Fruit fly (Drosophila melanogaster) whole organism, embryonic: Measurements from ENCODE around the gene Dif.

ENCODE experiments used
- Adf1 ChIP-seq: fragments of 200-800 bp; sonication (Bioruptor generic); IDR thresholded peaks from 2 replicates; pipeline ENCODE4 v1.3.6; 2022; ENCODE audit warnings: missing biosample characterization, missing genetic modification characterization
- Atf6 ChIP-seq: fragments of 200-800 bp; sonication (Bioruptor generic); IDR thresholded peaks from 2 replicates; pipeline ENCODE4 v1.3.6; 2022; ENCODE audit warnings: missing biosample characterization, missing genetic modification characterization
- Bdp1 ChIP-seq: fragments of 200-800 bp; sonication (Bioruptor generic); optimal IDR thresholded peaks from 3 replicates; lab custom pipeline; 2016; ENCODE audit warnings: missing biosample characterization, missing genetic modification characterization
- Blimp-1 ChIP-seq: fragments of 200-800 bp; sonication (Bioruptor generic); optimal IDR thresholded peaks from 3 replicates; lab custom pipeline; 2018; ENCODE audit warnings: missing biosample characterization, missing genetic modification characterization, mild to moderate bottlenecking, moderate library complexity, missing genetic modification reagents
- CG1024 ChIP-seq: fragments of 200-800 bp; sonication (Bioruptor generic); IDR thresholded peaks from 2 replicates; pipeline ENCODE4 v1.3.6; 2022; ENCODE audit warnings: missing biosample characterization, missing genetic modification characterization
- CG10462 ChIP-seq: fragments of 200-800 bp; sonication (Bioruptor generic); optimal IDR thresholded peaks from 2 replicates; lab custom pipeline; 2016; ENCODE audit warnings: missing biosample characterization, missing genetic modification characterization
- CG10959 ChIP-seq: fragments of 200-800 bp; sonication (Bioruptor generic); IDR thresholded peaks from 2 replicates; pipeline ENCODE4 v1.3.6; 2022; ENCODE audit warnings: missing biosample characterization, missing genetic modification characterization
- CG12155 ChIP-seq: fragments of 200-800 bp; sonication (Bioruptor generic); optimal IDR thresholded peaks from 3 replicates; lab custom pipeline; 2016; ENCODE audit warnings: missing biosample characterization, missing genetic modification characterization
- CG12391 ChIP-seq: fragments of 200-800 bp; sonication (Bioruptor generic); optimal IDR thresholded peaks from 3 replicates; lab custom pipeline; 2018; ENCODE audit warnings: missing biosample characterization, mild to moderate bottlenecking, missing genetic modification characterization, moderate library complexity
- CG13296 ChIP-seq: fragments of 200-800 bp; sonication (Bioruptor generic); optimal IDR thresholded peaks from 3 replicates; lab custom pipeline; 2018; ENCODE audit warnings: missing biosample characterization, mild to moderate bottlenecking, missing genetic modification characterization
- CG13424 ChIP-seq: fragments of 200-800 bp; sonication (Bioruptor generic); optimal IDR thresholded peaks from 2 replicates; lab custom pipeline; 2019; ENCODE audit warnings: missing biosample characterization, mild to moderate bottlenecking, missing genetic modification characterization, moderate library complexity
- CG15696 ChIP-seq: fragments of 200-800 bp; sonication (Bioruptor generic); optimal IDR thresholded peaks from 2 replicates; lab custom pipeline; 2019; ENCODE audit warnings: missing biosample characterization, mild to moderate bottlenecking, missing genetic modification characterization, moderate library complexity
- CG17361 ChIP-seq: fragments of 200-800 bp; sonication (Bioruptor generic); IDR thresholded peaks from 3 replicates; pipeline ENCODE4 v1.3.6; 2022; ENCODE audit warnings: missing biosample characterization, missing genetic modification characterization
- CG1832 ChIP-seq: fragments of 200-800 bp; sonication (Bioruptor generic); optimal IDR thresholded peaks from 2 replicates; lab custom pipeline; 2017; ENCODE audit warnings: missing biosample characterization, mild to moderate bottlenecking, missing genetic modification characterization, inconsistent platforms
- CG2678 ChIP-seq: fragments of 200-800 bp; sonication (Bioruptor generic); optimal IDR thresholded peaks from 3 replicates; lab custom pipeline; 2019; ENCODE audit warnings: missing biosample characterization, mild to moderate bottlenecking, missing genetic modification characterization, moderate library complexity
- CG34422 ChIP-seq: fragments of 200-800 bp; sonication (Bioruptor generic); IDR thresholded peaks from 3 replicates; pipeline ENCODE4 v1.3.6; 2022; ENCODE audit warnings: missing biosample characterization, missing genetic modification characterization
- CG4360 ChIP-seq: fragments of 200-800 bp; sonication (Bioruptor generic); IDR thresholded peaks from 2 replicates; pipeline ENCODE4 v1.3.6; 2022; ENCODE audit warnings: missing biosample characterization, missing genetic modification characterization
- CG4707 ChIP-seq: fragments of 200-800 bp; sonication (Bioruptor generic); optimal IDR thresholded peaks from 2 replicates; lab custom pipeline; 2018; ENCODE audit warnings: missing biosample characterization, mild to moderate bottlenecking, missing genetic modification characterization, moderate library complexity
- CG6689 ChIP-seq: fragments of 200-800 bp; sonication (Bioruptor generic); IDR thresholded peaks from 2 replicates; pipeline ENCODE4 v1.3.6; 2022; ENCODE audit warnings: missing biosample characterization, missing genetic modification characterization
- CG6791 ChIP-seq: fragments of 200-800 bp; sonication (Bioruptor generic); IDR thresholded peaks from 3 replicates; pipeline ENCODE4 v1.3.6; 2022; ENCODE audit warnings: missing biosample characterization, missing genetic modification characterization; ENCODE audit not compliant: partially characterized antibody
- CG8089 ChIP-seq: fragments of 200-800 bp; sonication (Bioruptor generic); optimal IDR thresholded peaks from 3 replicates; lab custom pipeline; 2016; ENCODE audit warnings: missing biosample characterization, missing genetic modification characterization
- Doc2 ChIP-seq: fragments of 200-800 bp; sonication (Bioruptor generic); IDR thresholded peaks from 2 replicates; pipeline ENCODE4 v1.3.6; 2022; ENCODE audit warnings: missing biosample characterization, missing genetic modification characterization
- Dp ChIP-seq: fragments of 200-800 bp; sonication (Bioruptor generic); optimal IDR thresholded peaks from 2 replicates; lab custom pipeline; 2018; ENCODE audit warnings: missing biosample characterization, mild to moderate bottlenecking, missing genetic modification characterization, moderate library complexity
- ERR ChIP-seq: fragments of 200-800 bp; sonication (Bioruptor generic); optimal IDR thresholded peaks from 2 replicates; lab custom pipeline; 2016; ENCODE audit warnings: missing biosample characterization, missing genetic modification characterization
- Ets65A ChIP-seq: fragments of 200-800 bp; sonication (Bioruptor generic); peaks from one replicate; lab custom pipeline; 2016; ENCODE audit warnings: missing biosample characterization, missing genetic modification characterization
- Gug ChIP-seq: fragments of 200-800 bp; sonication (Bioruptor generic); IDR thresholded peaks from 4 replicates; pipeline ENCODE4 v1.3.6; 2022; ENCODE audit warnings: missing biosample characterization, missing genetic modification characterization
- Nf-YC ChIP-seq: fragments of 200-800 bp; optimal IDR thresholded peaks from 3 replicates; lab custom pipeline; 2019; ENCODE audit warnings: missing biosample characterization, mild to moderate bottlenecking, missing genetic modification characterization, moderate library complexity
- Six4 ChIP-seq: fragments of 200-800 bp; sonication (Bioruptor generic); optimal IDR thresholded peaks from 2 replicates; lab custom pipeline; 2016; ENCODE audit warnings: missing biosample characterization, missing genetic modification characterization
- TFAM ChIP-seq: fragments of 200-800 bp; sonication (Bioruptor generic); optimal IDR thresholded peaks from 2 replicates; lab custom pipeline; 2017; ENCODE audit warnings: missing biosample characterization, missing genetic modification characterization, inconsistent platforms
- aop ChIP-seq: fragments of 200-800 bp; sonication (Bioruptor generic); IDR thresholded peaks from 2 replicates; pipeline ENCODE4 v1.3.6; 2022; ENCODE audit warnings: missing biosample characterization, missing genetic modification characterization
- bowl ChIP-seq: fragments of 200-800 bp; sonication (Bioruptor generic); IDR thresholded peaks from 2 replicates; pipeline ENCODE4 v1.3.6; 2022; ENCODE audit warnings: missing biosample characterization, missing genetic modification characterization
- caup ChIP-seq: fragments of 200-800 bp; sonication (Bioruptor generic); optimal IDR thresholded peaks from 3 replicates; lab custom pipeline; 2017; ENCODE audit warnings: missing biosample characterization, mild to moderate bottlenecking, missing genetic modification characterization, moderate library complexity; ENCODE audit not compliant: severe bottlenecking
- chinmo ChIP-seq: fragments of 200-800 bp; sonication (Bioruptor generic); IDR thresholded peaks from 4 replicates; pipeline ENCODE4 v1.3.6; 2022; ENCODE audit warnings: missing biosample characterization, missing genetic modification characterization; ENCODE audit not compliant: partially characterized antibody
- ci ChIP-seq: fragments of 200-800 bp; sonication (Bioruptor generic); IDR thresholded peaks from 3 replicates; pipeline ENCODE4 v1.3.6; 2022; ENCODE audit warnings: missing biosample characterization, missing genetic modification characterization
- cwo ChIP-seq: fragments of 200-800 bp; sonication (Bioruptor generic); optimal IDR thresholded peaks from 3 replicates; lab custom pipeline; 2017; ENCODE audit warnings: missing biosample characterization, missing genetic modification characterization, mild to moderate bottlenecking, moderate library complexity, missing genetic modification reagents
- eve ChIP-seq, 2 experiments: fragments of >200 bp; optimal IDR thresholded peaks; 2 replicates each; lab custom pipeline; 2017; ENCODE audit warnings: missing biosample characterization in 2 of 2, missing genetic modification characterization in 2 of 2
- ewg ChIP-seq: fragments of 200-800 bp; sonication (Bioruptor generic); optimal IDR thresholded peaks from 3 replicates; lab custom pipeline; 2017; ENCODE audit warnings: mild to moderate bottlenecking, missing biosample characterization, missing genetic modification reagents, missing genetic modification characterization
- gfzf ChIP-seq: fragments of 200-800 bp; sonication (Bioruptor generic); optimal IDR thresholded peaks from 2 replicates; lab custom pipeline; 2016; ENCODE audit warnings: missing biosample characterization, mild to moderate bottlenecking, missing genetic modification characterization, moderate library complexity
- jigr1 ChIP-seq: fragments of 200-800 bp; sonication (Bioruptor generic); IDR thresholded peaks from 3 replicates; pipeline ENCODE4 v1.3.6; 2022; ENCODE audit warnings: missing biosample characterization, missing genetic modification characterization
- nau ChIP-seq: fragments of 200-800 bp; sonication (Bioruptor generic); optimal IDR thresholded peaks from 3 replicates; lab custom pipeline; 2017; ENCODE audit warnings: missing biosample characterization, mild to moderate bottlenecking, missing genetic modification characterization, missing genetic modification reagents
- nerfin-1 ChIP-seq: fragments of 200-800 bp; sonication (Bioruptor generic); optimal IDR thresholded peaks from 3 replicates; lab custom pipeline; 2019; ENCODE audit warnings: missing biosample characterization, mild to moderate bottlenecking, missing genetic modification characterization, moderate library complexity
- nmo ChIP-seq: fragments of 200-800 bp; sonication (Bioruptor generic); optimal IDR thresholded peaks from 2 replicates; lab custom pipeline; 2018; ENCODE audit warnings: missing biosample characterization, mild to moderate bottlenecking, missing genetic modification characterization, moderate library complexity
- oc ChIP-seq: fragments of 200-800 bp; sonication (Bioruptor generic); optimal IDR thresholded peaks from 2 replicates; lab custom pipeline; 2018; ENCODE audit warnings: missing biosample characterization, mild to moderate bottlenecking, missing genetic modification characterization, moderate library complexity
- odd ChIP-seq: fragments of 200-800 bp; sonication (Bioruptor generic); optimal IDR thresholded peaks from 2 replicates; lab custom pipeline; 2017; ENCODE audit warnings: missing biosample characterization, mild to moderate bottlenecking, missing genetic modification characterization
- p53 ChIP-seq: fragments of 200-800 bp; sonication (Bioruptor generic); optimal IDR thresholded peaks from 2 replicates; lab custom pipeline; 2016; ENCODE audit warnings: missing biosample characterization, missing genetic modification characterization
- pfk ChIP-seq: fragments of 200-800 bp; sonication (Bioruptor generic); optimal IDR thresholded peaks from 2 replicates; lab custom pipeline; 2018; ENCODE audit warnings: missing biosample characterization, mild to moderate bottlenecking, missing genetic modification characterization, moderate library complexity
- sqz ChIP-seq: fragments of 200-800 bp; sonication (Bioruptor generic); optimal IDR thresholded peaks from 3 replicates; lab custom pipeline; 2018; ENCODE audit warnings: missing biosample characterization, mild to moderate bottlenecking, missing genetic modification characterization
- sug ChIP-seq: fragments of 200-800 bp; optimal IDR thresholded peaks from 2 replicates; lab custom pipeline; 2019; ENCODE audit warnings: missing biosample characterization, mild to moderate bottlenecking, missing genetic modification characterization, moderate library complexity
- tap ChIP-seq: fragments of 200-800 bp; optimal IDR thresholded peaks from 3 replicates; lab custom pipeline; 2019; ENCODE audit warnings: missing biosample characterization, mild to moderate bottlenecking, missing genetic modification characterization, moderate library complexity
- unpg ChIP-seq: fragments of 200-800 bp; sonication (Bioruptor generic); optimal IDR thresholded peaks from 3 replicates; lab custom pipeline; 2018; ENCODE audit warnings: missing biosample characterization, mild to moderate bottlenecking, missing genetic modification characterization, moderate library complexity
- vfl ChIP-seq: fragments of 200-800 bp; sonication (Bioruptor generic); optimal IDR thresholded peaks from 2 replicates; lab custom pipeline; 2016; ENCODE audit warnings: missing biosample characterization, missing genetic modification characterization

Dif gene

dm6 chr2L:17379844-17380243 is 53.1 kb downstream of the Dif start (continued):
- TF ChIP-seq CG34422 (GFP tag; lab: Robert Waterston, UW), result no peak
- TF ChIP-seq CG4360, result peak; percentile 67
- TF ChIP-seq CG17361 (GFP tag; lab: Robert Waterston, UW), result peak; percentile 51; the same call in 2 of the 3 replicates
- 0 out of 2 replicates have a peak, but pooled peaks have one; percentile 44 for TF ChIP-seq aop
- TF ChIP-seq nmo (GFP tag; lab: Kevin White, UChicago), result peak; percentile 15
- TF ChIP-seq ewg (GFP tag; lab: Kevin White, UChicago), result peak; percentile 69
- peak; percentile 81 for TF ChIP-seq CG8089
- TF ChIP-seq CG10462 (GFP tag; lab: Kevin White, UChicago), result peak; percentile 79
- no peak for TF ChIP-seq Atf6
- peak; percentile 3 for TF ChIP-seq ERR (GFP tag; lab: Kevin White, UChicago)
- no peak for TF ChIP-seq Dp (GFP tag; lab: Kevin White, UChicago)
- peak; percentile 45; the same call in 1 of the 2 replicates for TF ChIP-seq CG1024 (GFP tag; lab: Robert Waterston, UW)
- no peak for TF ChIP-seq CG6791
- TF ChIP-seq pfk (GFP tag; lab: Kevin White, UChicago), result peak; percentile 17
- TF ChIP-seq CG4707 (GFP tag; lab: Kevin White, UChicago), result peak; percentile 87
- no peak for TF ChIP-seq Doc2 (GFP tag; lab: Robert Waterston, UW)
- TF ChIP-seq CG10959 (GFP tag; lab: Robert Waterston, UW), result peak; percentile 54
- TF ChIP-seq sqz (GFP tag; lab: Kevin White, UChicago), result peak; percentile 83
- no peak for TF ChIP-seq Adf1 (GFP tag; lab: Robert Waterston, UW)
- TF ChIP-seq oc (tag; lab: Kevin White, UChicago), result peak; percentile 88
- TF ChIP-seq jigr1, result no peak
- peak; percentile 51 for TF ChIP-seq tap (tag; lab: Kevin White, UChicago)
- no peak for TF ChIP-seq CG12155 (GFP tag; lab: Kevin White, UChicago)
- TF ChIP-seq CG12391, result peak; percentile 33
- no peak for TF ChIP-seq Gug (GFP tag; lab: Robert Waterston, UW)
- peak; percentile 68 for TF ChIP-seq CG6689 (GFP tag; lab: Robert Waterston, UW)
- TF ChIP-seq CG13424 (tag; lab: Kevin White, UChicago), result peak; percentile 45
- TF ChIP-seq CG1832, result no peak
- TF ChIP-seq TFAM (GFP tag; lab: Kevin White, UChicago), result peak; percentile 70
- no peak for TF ChIP-seq Ets65A (GFP tag; lab: Kevin White, UChicago)
- peak; percentile 80 for TF ChIP-seq CG2678
- no peak for TF ChIP-seq Nf-YC (tag; lab: Kevin White, UChicago)
- TF ChIP-seq nerfin-1 (tag; lab: Kevin White, UChicago), result peak; percentile 74
- TF ChIP-seq Blimp-1 (GFP tag; lab: Kevin White, UChicago), result peak; percentile 86
- peak; percentile 48 for TF ChIP-seq Six4
- TF ChIP-seq gfzf (GFP tag; lab: Kevin White, UChicago), result no peak
- no peak for TF ChIP-seq sug (tag; lab: Kevin White, UChicago)
- peak; percentile 76 for TF ChIP-seq nau (GFP tag; lab: Kevin White, UChicago)
- TF ChIP-seq chinmo (GFP tag; lab: Robert Waterston, UW), result no peak
- peak; percentile 76 for TF ChIP-seq unpg (GFP tag; lab: Kevin White, UChicago)
- TF ChIP-seq p53 (GFP tag; lab: Kevin White, UChicago), result peak; percentile 55
- TF ChIP-seq vfl (GFP tag; lab: Kevin White, UChicago), result no peak
- peak; percentile 8 for TF ChIP-seq cwo
- peak; percentile 47 for TF ChIP-seq Bdp1 (GFP tag; lab: Kevin White, UChicago)
- no peak for TF ChIP-seq eve (GFP tag; optimal IDR thresholded peaks at IDR 0.05; lab: Kevin White, UChicago)
- TF ChIP-seq caup (GFP tag; lab: Kevin White, UChicago), result peak; percentile 33
- no peak for TF ChIP-seq bowl (GFP tag; lab: Robert Waterston, UW)
- TF ChIP-seq CG13296 (GFP tag; lab: Kevin White, UChicago), result no peak
- TF ChIP-seq CG15696 (tag; lab: Kevin White, UChicago), result peak; percentile 92
- TF ChIP-seq odd (GFP tag; lab: Kevin White, UChicago), result peak; percentile 73
- peak; percentile 92 for TF ChIP-seq ci (GFP tag; lab: Robert Waterston, UW)
